Fruit fly (Drosophila melanogaster) whole organism, adult: ENCODE measurements around the gene Gdap1.

ENCODE experiments used
- CG11617 ChIP-seq: fragments of 200-800 bp; sonication (Bioruptor generic); optimal IDR thresholded peaks from 2 replicates; lab custom pipeline; 2017; ENCODE audit warnings: mild to moderate bottlenecking, missing biosample characterization, missing genetic modification reagents, missing genetic modification characterization
- CG12768 ChIP-seq: fragments of 200-800 bp; sonication (Bioruptor generic); optimal IDR thresholded peaks from 2 replicates; lab custom pipeline; 2017; ENCODE audit warnings: missing biosample characterization, missing genetic modification characterization, mild to moderate bottlenecking, moderate library complexity, missing genetic modification reagents
- CG1620 ChIP-seq: fragments of 200-800 bp; sonication (Bioruptor generic); optimal IDR thresholded peaks from 2 replicates; lab custom pipeline; 2016; ENCODE audit warnings: missing biosample characterization, missing genetic modification characterization
- Clk ChIP-seq: fragments of 200-800 bp; sonication (Bioruptor generic); optimal IDR thresholded peaks from 2 replicates; lab custom pipeline; 2017; ENCODE audit warnings: missing biosample characterization, missing genetic modification characterization
- Mnt ChIP-seq: fragments of 200-800 bp; sonication (Bioruptor generic); optimal IDR thresholded peaks from 2 replicates; lab custom pipeline; 2016; ENCODE audit warnings: missing biosample characterization, mild to moderate bottlenecking, missing genetic modification characterization
- bab1 ChIP-seq: fragments of 200-800 bp; sonication (Bioruptor generic); optimal IDR thresholded peaks from 3 replicates; lab custom pipeline; 2019; ENCODE audit warnings: missing biosample characterization, mild to moderate bottlenecking, missing genetic modification characterization, moderate library complexity
- cic ChIP-seq: fragments of 200-800 bp; sonication (Bioruptor generic); optimal IDR thresholded peaks from 2 replicates; lab custom pipeline; 2017; ENCODE audit warnings: missing biosample characterization, mild to moderate bottlenecking, missing genetic modification characterization, moderate library complexity
- kay ChIP-seq: fragments of 200-800 bp; sonication (Bioruptor generic); peaks from one replicate; lab custom pipeline; 2016; ENCODE audit warnings: missing biosample characterization, missing genetic modification characterization, borderline replicate concordance
- ovo ChIP-seq: fragments of 200-800 bp; sonication (Bioruptor generic); optimal IDR thresholded peaks from 2 replicates; lab custom pipeline; 2016; ENCODE audit warnings: missing biosample characterization, missing genetic modification characterization
- tj ChIP-seq: fragments of 200-800 bp; sonication (Bioruptor generic); optimal IDR thresholded peaks from 3 replicates; lab custom pipeline; 2017; ENCODE audit warnings: missing biosample characterization, mild to moderate bottlenecking, missing genetic modification characterization, moderate library complexity

DNA sequence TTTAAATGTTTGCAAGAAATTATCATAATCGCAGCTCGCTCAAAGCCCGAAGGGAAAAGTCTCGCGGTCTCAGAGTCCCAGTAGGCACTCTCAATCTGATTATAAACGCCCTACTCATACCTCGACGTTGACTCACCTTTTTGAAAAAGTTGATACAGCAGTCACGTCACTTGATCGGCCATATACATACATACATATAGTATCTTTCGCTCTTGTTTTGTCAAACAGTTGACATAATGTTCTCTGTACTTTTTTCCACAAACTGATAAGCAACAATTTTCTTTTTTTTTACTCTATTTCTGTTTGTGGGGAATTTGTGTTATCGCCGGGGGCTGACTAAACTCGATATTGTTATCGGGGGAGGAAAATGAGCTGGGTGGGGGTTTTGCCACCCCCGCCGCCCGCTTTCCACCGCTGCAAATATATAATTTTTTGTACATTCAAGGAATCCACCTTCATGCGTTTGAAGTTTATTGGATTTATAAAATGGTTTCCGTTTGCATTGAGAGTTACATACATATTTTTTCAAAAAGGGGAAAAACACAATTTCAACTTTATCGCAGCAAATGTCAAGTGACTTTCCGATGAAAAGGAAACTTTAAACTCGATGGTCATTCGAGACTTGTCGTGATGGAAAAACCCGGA lies 39.3 kb downstream of the Gdap1 start:
- TF ChIP-seq CG11617 (GFP tag; lab: Kevin White, UChicago) (no peak), bab1 (GFP tag; lab: Kevin White, UChicago) (no peak), CG1620 (GFP tag; lab: Kevin White, UChicago) (no peak), tj (GFP tag; lab: Kevin White, UChicago) (no peak), ovo (no peak), Mnt (no peak), Clk (GFP tag; lab: Kevin White, UChicago) (no peak), CG12768 (GFP tag; lab: Kevin White, UChicago) (peak; percentile 34), cic (GFP tag; lab: Kevin White, UChicago) (peak; percentile 59), kay (GFP tag; lab: Kevin White, UChicago) (peak; percentile 79)
